Worm (Caenorhabditis elegans) whole organism, early embryonic: ENCODE results near the gene swt-2.

Source experiments
- F13C5.2 ChIP-seq: sonication (generic microtip); optimal IDR thresholded peaks from 2 replicates; lab custom pipeline; 2017; ENCODE audit warnings: mild to moderate bottlenecking, missing genetic modification characterization, inconsistent platforms, missing compliant biosample characterization
- ama-1 ChIP-seq: fragments of 150-350 bp; optimal IDR thresholded peaks from 2 replicates; lab custom pipeline; 2014
- ceh-13 ChIP-seq: fragments of 200-800 bp; sonication (Bioruptor generic); optimal IDR thresholded peaks from 2 replicates; lab custom pipeline; 2018; ENCODE audit warnings: mild to moderate bottlenecking, missing genetic modification characterization, missing compliant biosample characterization
- ceh-36 ChIP-seq: sonication (generic microtip); optimal IDR thresholded peaks from 2 replicates; lab custom pipeline; 2016; ENCODE audit warnings: missing genetic modification characterization, inconsistent platforms, missing compliant biosample characterization
- flt-1 ChIP-seq: fragments of 200-800 bp; sonication (Bioruptor generic); IDR thresholded peaks from 2 replicates; pipeline ENCODE4 v1.3.6; 2022; ENCODE audit warnings: missing genetic modification characterization, missing compliant biosample characterization
- hmbx-1 ChIP-seq: sonication (generic microtip); optimal IDR thresholded peaks from 2 replicates; lab custom pipeline; 2016; ENCODE audit warnings: mild to moderate bottlenecking, missing genetic modification characterization, missing compliant biosample characterization
- pes-1 ChIP-seq: fragments of 200-800 bp; sonication (Bioruptor generic); IDR thresholded peaks from 2 replicates; pipeline ENCODE4 v1.3.6; 2022; ENCODE audit warnings: missing genetic modification reagents, missing genetic modification characterization, missing compliant biosample characterization
- tra-4 ChIP-seq: sonication (generic microtip); optimal IDR thresholded peaks from 2 replicates; lab custom pipeline; 2017; ENCODE audit warnings: missing genetic modification characterization, missing compliant biosample characterization

- no peak for TF ChIP-seq flt-1 (GFP tag; lab: Robert Waterston, UW)
- TF ChIP-seq ceh-13 (GFP tag; lab: Kevin White, UChicago) = no peak
- TF ChIP-seq tra-4 (tag; lab: Kevin White, UChicago) = no peak
- no peak for TF ChIP-seq ama-1 (lab: Kevin White, UChicago)
- no peak for TF ChIP-seq F13C5.2
- no peak for TF ChIP-seq pes-1 (GFP tag; lab: Robert Waterston, UW)
- no peak for TF ChIP-seq ceh-36 (tag; lab: Kevin White, UChicago)
- TF ChIP-seq hmbx-1 (tag; lab: Kevin White, UChicago) = no peak
Observed at ce11 chrV:7543728-7544127, 13.8 kb downstream of the swt-2 start.
